Worm (Caenorhabditis elegans) whole organism, midembryonic: ENCODE results near the gene dnj-5.

Source experiments
- flt-1 ChIP-seq: fragments of 200-800 bp; sonication (Bioruptor generic); IDR thresholded peaks from 2 replicates; pipeline ENCODE4 v1.3.6; 2022; ENCODE audit warnings: missing genetic modification characterization, missing compliant biosample characterization
- klf-2 ChIP-seq: fragments of 200-800 bp; sonication (Bioruptor generic); conservative IDR thresholded peaks from 2 replicates; pipeline ENCODE4 v1.3.6; 2022; ENCODE audit warnings: missing genetic modification reagents, missing genetic modification characterization, missing compliant biosample characterization

DNA sequence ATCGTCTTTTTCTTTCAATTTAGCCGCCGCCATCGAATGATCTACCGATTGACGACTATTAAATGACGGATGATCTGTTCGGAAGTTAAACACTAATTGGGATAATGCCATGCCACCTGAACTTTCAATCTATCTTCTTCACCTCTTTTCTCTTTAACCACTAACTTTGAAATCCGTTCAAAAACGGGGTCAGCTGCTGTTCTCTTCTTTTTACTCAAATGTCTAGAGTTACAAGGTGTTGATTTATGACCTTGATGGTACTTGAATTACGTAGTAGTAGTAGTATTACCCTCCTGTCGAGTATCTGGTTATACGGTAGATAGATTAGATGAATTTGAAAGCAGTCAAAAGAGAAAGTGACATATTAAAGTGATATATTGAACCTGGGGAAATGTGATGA, 37.0 kb downstream of the dnj-5 start:
- TF ChIP-seq flt-1: no peak
- TF ChIP-seq klf-2 (GFP tag; lab: Robert Waterston, UW): no peak
